Worm (Caenorhabditis elegans) whole organism, young adult: Measurements from ENCODE around the gene spe-44.

Experiments
- D2030.7 ChIP-seq: fragments of 200-800 bp; sonication (Bioruptor generic); IDR thresholded peaks from 2 replicates; pipeline ENCODE4 v1.3.6; 2022; ENCODE audit warnings: missing genetic modification reagents, missing genetic modification characterization, missing compliant biosample characterization
- F23B12.7 ChIP-seq: sonication (generic microtip); optimal IDR thresholded peaks from 2 replicates; lab custom pipeline; 2017; ENCODE audit warnings: missing genetic modification characterization, mild to moderate bottlenecking, missing compliant biosample characterization, antibody characterized with exemption, moderate library complexity; ENCODE audit not compliant: insufficient read depth
- F33H1.4 ChIP-seq: fragments of 200-800 bp; sonication (Bioruptor generic); IDR thresholded peaks from 2 replicates; pipeline ENCODE4 v1.3.6; 2022; ENCODE audit warnings: missing genetic modification reagents, missing genetic modification characterization, missing compliant biosample characterization
- F39B2.1 ChIP-seq: fragments of 200-800 bp; sonication (Bioruptor generic); IDR thresholded peaks from 2 replicates; pipeline ENCODE4 v1.3.6; 2022; ENCODE audit warnings: missing genetic modification reagents, missing genetic modification characterization, missing compliant biosample characterization
- F49E8.2 ChIP-seq: sonication (generic microtip); optimal IDR thresholded peaks from 3 replicates; lab custom pipeline; 2017; ENCODE audit warnings: missing genetic modification characterization, mild to moderate bottlenecking, missing compliant biosample characterization, antibody characterized with exemption, moderate library complexity; ENCODE audit not compliant: insufficient read depth
- F55B11.4 ChIP-seq: sonication (generic microtip); optimal IDR thresholded peaks from 2 replicates; lab custom pipeline; 2016; ENCODE audit warnings: missing compliant biosample characterization, missing genetic modification characterization, borderline replicate concordance; ENCODE audit not compliant: insufficient read depth
- Y79H2A.3 ChIP-seq: fragments of 200-800 bp; sonication (Bioruptor generic); conservative IDR thresholded peaks from 2 replicates; pipeline ENCODE4 v1.3.6; 2022; ENCODE audit warnings: missing genetic modification reagents, missing genetic modification characterization, missing compliant biosample characterization
- ZK185.1 ChIP-seq: sonication (generic microtip); optimal IDR thresholded peaks from 2 replicates; lab custom pipeline; 2016; ENCODE audit warnings: mild to moderate bottlenecking, missing genetic modification characterization, missing compliant biosample characterization; ENCODE audit not compliant: poor library complexity, severe bottlenecking
- attf-6 ChIP-seq: fragments of 200-800 bp; sonication (Bioruptor generic); IDR thresholded peaks from 2 replicates; pipeline ENCODE4 v1.3.6; 2022; ENCODE audit warnings: missing genetic modification reagents, missing genetic modification characterization, missing compliant biosample characterization
- ccch-3 ChIP-seq: fragments of 200-800 bp; sonication (Bioruptor generic); optimal IDR thresholded peaks from 2 replicates; lab custom pipeline; 2018; ENCODE audit warnings: mild to moderate bottlenecking, missing genetic modification characterization, missing compliant biosample characterization
- cebp-1 ChIP-seq, 2 experiments: fragments of 200-800 bp in 1 of 2; sonication (Bioruptor generic) in 1 of 2; sonication (generic microtip) in 1 of 2; IDR thresholded peaks in 1 of 2; optimal IDR thresholded peaks in 1 of 2; 2 replicates each; pipeline versions ENCODE4 v1.3.6 to Lab custom; 2017 to 2022; ENCODE audit warnings: missing compliant biosample characterization in 2 of 2, missing genetic modification characterization in 2 of 2, mild to moderate bottlenecking in 1 of 2, missing genetic modification reagents in 1 of 2, moderate library complexity in 1 of 2
- ceh-40 ChIP-seq: fragments of 200-800 bp; sonication (Bioruptor generic); IDR thresholded peaks from 2 replicates; pipeline ENCODE4 v1.3.6; 2022; ENCODE audit warnings: missing genetic modification characterization, missing compliant biosample characterization
- ceh-58 ChIP-seq: fragments of 200-800 bp; sonication (Bioruptor generic); IDR thresholded peaks from 2 replicates; pipeline ENCODE4 v1.3.6; 2022; ENCODE audit warnings: missing genetic modification characterization, missing compliant biosample characterization
- ceh-91 ChIP-seq: fragments of 200-800 bp; sonication (Bioruptor generic); IDR thresholded peaks from 2 replicates; pipeline ENCODE4 v1.3.6; 2022; ENCODE audit warnings: missing genetic modification reagents, missing genetic modification characterization, missing compliant biosample characterization
- chd-7 ChIP-seq: sonication (generic microtip); optimal IDR thresholded peaks from 2 replicates; lab custom pipeline; 2016; ENCODE audit warnings: mild to moderate bottlenecking, missing genetic modification characterization, moderate library complexity, missing compliant biosample characterization
- dpff-1 ChIP-seq: sonication (generic microtip); optimal IDR thresholded peaks from 2 replicates; lab custom pipeline; 2017; ENCODE audit warnings: mild to moderate bottlenecking, missing genetic modification characterization, missing compliant biosample characterization
- dpl-1 ChIP-seq: fragments of 150-350 bp; optimal IDR thresholded peaks from 2 replicates; lab custom pipeline; 2014; ENCODE audit warnings: missing biosample characterization, missing genetic modification reagents, missing genetic modification characterization
- efl-1 ChIP-seq: fragments of 150-350 bp; optimal IDR thresholded peaks from 2 replicates; lab custom pipeline; 2014; ENCODE audit warnings: missing biosample characterization, missing genetic modification reagents, missing genetic modification characterization
- egl-18 ChIP-seq: fragments of 200-800 bp; sonication (Bioruptor generic); IDR thresholded peaks from 2 replicates; pipeline ENCODE4 v1.3.6; 2022; ENCODE audit warnings: missing genetic modification reagents, missing genetic modification characterization, missing compliant biosample characterization
- fkh-3 ChIP-seq: sonication (generic microtip); optimal IDR thresholded peaks from 2 replicates; lab custom pipeline; 2016; ENCODE audit warnings: mild to moderate bottlenecking, missing genetic modification characterization, missing compliant biosample characterization
- hrde-1 ChIP-seq: sonication (generic microtip); optimal IDR thresholded peaks from 2 replicates; lab custom pipeline; 2016; ENCODE audit warnings: missing genetic modification characterization, mild to moderate bottlenecking, missing compliant biosample characterization, moderate library complexity, missing genotype, missing genetic modification reagents, borderline replicate concordance
- let-526 ChIP-seq: fragments of 200-800 bp; sonication (Bioruptor generic); IDR thresholded peaks from 2 replicates; pipeline ENCODE4 v1.3.6; 2022; ENCODE audit warnings: missing genetic modification reagents, missing genetic modification characterization, missing compliant biosample characterization
- lin-26 ChIP-seq: fragments of 200-800 bp; sonication (Bioruptor generic); IDR thresholded peaks from 2 replicates; pipeline ENCODE4 v1.3.6; 2022; ENCODE audit warnings: missing genetic modification reagents, missing genetic modification characterization, missing compliant biosample characterization
- lin-54 ChIP-seq: fragments of 200-800 bp; sonication (Bioruptor generic); optimal IDR thresholded peaks from 2 replicates; lab custom pipeline; 2018; ENCODE audit warnings: mild to moderate bottlenecking, missing genetic modification characterization, missing compliant biosample characterization
- lsl-1 ChIP-seq: fragments of 200-800 bp; sonication (Bioruptor generic); optimal IDR thresholded peaks from 2 replicates; lab custom pipeline; 2018; ENCODE audit warnings: mild to moderate bottlenecking, missing genetic modification characterization, moderate library complexity, missing compliant biosample characterization
- madf-3 ChIP-seq: fragments of 200-800 bp; sonication (Bioruptor generic); IDR thresholded peaks from 2 replicates; pipeline ENCODE4 v1.3.6; 2022; ENCODE audit warnings: missing genetic modification reagents, missing genetic modification characterization, missing compliant biosample characterization
- madf-6 ChIP-seq: fragments of 200-800 bp; sonication (Bioruptor generic); IDR thresholded peaks from 2 replicates; pipeline ENCODE4 v1.3.6; 2022; ENCODE audit warnings: missing genetic modification reagents, missing genetic modification characterization, missing compliant biosample characterization
- mcd-1 ChIP-seq: fragments of 200-800 bp; sonication (Bioruptor generic); IDR thresholded peaks from 2 replicates; pipeline ENCODE4 v1.3.6; 2022; ENCODE audit warnings: missing genetic modification reagents, missing genetic modification characterization, missing compliant biosample characterization
- mel-28 ChIP-seq: sonication (generic microtip); optimal IDR thresholded peaks from 2 replicates; lab custom pipeline; 2016; ENCODE audit warnings: borderline replicate concordance, mild to moderate bottlenecking, missing genetic modification characterization, missing compliant biosample characterization
- mxl-1 ChIP-seq: sonication (generic microtip); optimal IDR thresholded peaks from 2 replicates; lab custom pipeline; 2016; ENCODE audit warnings: missing genetic modification characterization, missing compliant biosample characterization
- nfya-1 ChIP-seq: sonication (generic microtip); optimal IDR thresholded peaks from 2 replicates; lab custom pipeline; 2017; ENCODE audit warnings: antibody characterized with exemption, missing compliant biosample characterization, missing genetic modification characterization, borderline replicate concordance; ENCODE audit not compliant: insufficient read depth
- nhr-179 ChIP-seq: sonication (generic microtip); optimal IDR thresholded peaks from 2 replicates; lab custom pipeline; 2016; ENCODE audit warnings: mild to moderate bottlenecking, missing genetic modification characterization, missing compliant biosample characterization
- pbrm-1 ChIP-seq: fragments of 200-800 bp; sonication (Bioruptor generic); IDR thresholded peaks from 2 replicates; pipeline ENCODE4 v1.3.6; 2022; ENCODE audit warnings: missing genetic modification reagents, missing genetic modification characterization, missing compliant biosample characterization
- rcor-1 ChIP-seq: fragments of 200-800 bp; sonication (Bioruptor generic); IDR thresholded peaks from 2 replicates; pipeline ENCODE4 v1.3.6; 2022; ENCODE audit warnings: missing genetic modification reagents, missing genetic modification characterization, missing compliant biosample characterization
- rec-8 ChIP-seq, 2 experiments: sonication (generic microtip); optimal IDR thresholded peaks; 2 replicates each; lab custom pipeline; 2016; ENCODE audit warnings: mild to moderate bottlenecking in 2 of 2, missing genetic modification characterization in 2 of 2, missing genetic modification reagents in 2 of 2, missing genotype in 2 of 2, missing biosample characterization in 1 of 2, missing compliant biosample characterization in 1 of 2, moderate library complexity in 1 of 2
- snpc-1.1 ChIP-seq: sonication (generic microtip); optimal IDR thresholded peaks from 2 replicates; lab custom pipeline; 2017; ENCODE audit warnings: missing genetic modification characterization, mild to moderate bottlenecking, missing compliant biosample characterization, antibody characterized with exemption, moderate library complexity, missing genotype, missing genetic modification reagents; ENCODE audit not compliant: insufficient read depth
- snpc-1.3 ChIP-seq: sonication (generic microtip); optimal IDR thresholded peaks from 2 replicates; lab custom pipeline; 2017; ENCODE audit warnings: missing genetic modification characterization, mild to moderate bottlenecking, missing compliant biosample characterization, antibody characterized with exemption, moderate library complexity, missing genotype, missing genetic modification reagents; ENCODE audit not compliant: insufficient read depth
- unc-130 ChIP-seq: sonication (generic microtip); optimal IDR thresholded peaks from 2 replicates; lab custom pipeline; 2016; ENCODE audit warnings: missing genetic modification reagents, missing genetic modification characterization, missing compliant biosample characterization
- unc-62 ChIP-seq: fragments of 150-350 bp; optimal IDR thresholded peaks from 2 replicates; lab custom pipeline; 2014; ENCODE audit warnings: missing biosample characterization, missing genetic modification reagents, missing genetic modification characterization
- xnd-1 ChIP-seq: sonication (generic microtip); optimal IDR thresholded peaks from 2 replicates; lab custom pipeline; 2016; ENCODE audit warnings: missing genotype, missing genetic modification reagents, missing genetic modification characterization, missing compliant biosample characterization
- zim-3 ChIP-seq: sonication (generic microtip); optimal IDR thresholded peaks from 2 replicates; lab custom pipeline; 2017; ENCODE audit warnings: mild to moderate bottlenecking, missing genetic modification characterization, moderate library complexity, missing compliant biosample characterization
- ztf-28 ChIP-seq: fragments of 200-800 bp; sonication (Bioruptor generic); IDR thresholded peaks from 2 replicates; pipeline ENCODE4 v1.3.6; 2022; ENCODE audit warnings: missing genetic modification reagents, missing genetic modification characterization, missing compliant biosample characterization

The spe-44 gene

ce11 chrIV:12410167-12410566 is 43.8 kb downstream of the spe-44 start, which contains the start of gene acl-13:
Gene acl-13, plus strand, starts transcription at chrIV:12410467.
- TF ChIP-seq lsl-1 (GFP tag; lab: Kevin White, UChicago) = no peak
- TF ChIP-seq attf-6 = no peak
- TF ChIP-seq F23B12.7 (tag; lab: Kevin White, UChicago) = no peak
- TF ChIP-seq cebp-1 (GFP tag; IDR thresholded peaks at IDR 0.05; lab: Robert Waterston, UW) = no peak
- no peak for TF ChIP-seq cebp-1 (tag; optimal IDR thresholded peaks at IDR 0.05; lab: Kevin White, UChicago)
- TF ChIP-seq dpl-1 (GFP tag; lab: Kevin White, UChicago) = no peak
- no peak for TF ChIP-seq fkh-3 (tag; lab: Kevin White, UChicago)
- no peak for TF ChIP-seq xnd-1 (tag; lab: Kevin White, UChicago)
- no peak for TF ChIP-seq chd-7 (tag; lab: Kevin White, UChicago)
- no peak for TF ChIP-seq ceh-58 (GFP tag; lab: Robert Waterston, UW)

- TF ChIP-seq ceh-40 (GFP tag; lab: Robert Waterston, UW) (no peak), F39B2.1 (GFP tag; lab: Robert Waterston, UW) (no peak), nfya-1 (tag; lab: Kevin White, UChicago) (no peak), zim-3 (no peak), ZK185.1 (tag; lab: Kevin White, UChicago) (no peak), Y79H2A.3 (GFP tag; lab: Robert Waterston, UW) (no peak), efl-1 (peak; percentile 40), dpl-1 (GFP tag; lab: Kevin White, UChicago) (peak; percentile 22), mel-28 (tag; lab: Kevin White, UChicago) (no peak), ccch-3 (GFP tag; lab: Kevin White, UChicago) (no peak), lin-54 (GFP tag; lab: Kevin White, UChicago) (peak; percentile 26), madf-6 (GFP tag; lab: Robert Waterston, UW) (peak; percentile 47; the same call in 1 of the 2 replicates), F55B11.4 (tag; lab: Kevin White, UChicago) (no peak), lsl-1 (GFP tag; lab: Kevin White, UChicago) (peak; percentile 19), hrde-1 (no peak), xnd-1 (tag; lab: Kevin White, UChicago) (no peak), F33H1.4 (peak; percentile 63), mcd-1 (GFP tag; lab: Robert Waterston, UW) (0 out of 2 replicates have a peak, but pooled peaks have one; percentile 8)
Measured at ce11 chrIV:12408625-12409024, 45.4 kb downstream of the spe-44 start, which contains the start of gene dsb-1. Gene dsb-1, plus strand, starts transcription at chrIV:12408925.

- TF ChIP-seq D2030.7 (GFP tag; lab: Robert Waterston, UW) (peak; percentile 78), ceh-91 (GFP tag; lab: Robert Waterston, UW) (peak; percentile 79), dpl-1 (GFP tag; lab: Kevin White, UChicago) (peak; percentile 94), mxl-1 (tag; lab: Kevin White, UChicago) (no peak), dpff-1 (tag; lab: Kevin White, UChicago) (no peak), unc-130 (GFP tag; lab: Kevin White, UChicago) (no peak), rec-8 (tag; optimal IDR thresholded peaks at IDR 0.05; lab: Kevin White, UChicago) (no peak), snpc-1.1 (tag; lab: Kevin White, UChicago) (no peak), F33H1.4 (peak; percentile 91), pbrm-1 (GFP tag; lab: Robert Waterston, UW) (peak; percentile 73; the same call in 1 of the 2 replicates), lin-54 (GFP tag; lab: Kevin White, UChicago) (peak; percentile 98), ZK185.1 (tag; lab: Kevin White, UChicago) (peak; percentile 48), lin-26 (GFP tag; lab: Robert Waterston, UW) (0 out of 2 replicates have a peak, but pooled peaks have one; percentile 8), madf-3 (peak; percentile 67; the same call in 1 of the 2 replicates), egl-18 (GFP tag; lab: Robert Waterston, UW) (no peak), nhr-179 (tag; lab: Kevin White, UChicago) (no peak), let-526 (GFP tag; lab: Robert Waterston, UW) (no peak), rcor-1 (peak; percentile 74), ztf-28 (GFP tag; lab: Robert Waterston, UW) (0 out of 2 replicates have a peak, but pooled peaks have one; percentile 56), F49E8.2 (tag; lab: Kevin White, UChicago) (peak; percentile 31), cebp-1 (GFP tag; IDR thresholded peaks at IDR 0.05; lab: Robert Waterston, UW) (no peak), cebp-1 (tag; optimal IDR thresholded peaks at IDR 0.05; lab: Kevin White, UChicago) (peak; percentile 55), snpc-1.3 (peak; percentile 30), unc-62 (no peak)
Measured at ce11 chrIV:12404137-12404536, 49.9 kb downstream of the spe-44 start, which contains the start of gene gex-3. Gene gex-3, plus strand, starts transcription at chrIV:12404431.
